7 worm cellular contexts compared by ENCODE assay signal in genomic region chrIII:9393114-9393780, ce11.
TF ChIP-seq lines count a peak whose summit lies in the region.

Gene gpr-2, minus strand, starts transcription at chrIII:9393164.
Gene rgr-1, plus strand, starts transcription at chrIII:9393730.

TF ChIP-seq in whole organism, L1 larva, 84 proteins besides CTCF, POLR2A, EP300 and RAD21 (continues in another document):
- TF ChIP-seq egl-13 (tag; optimal IDR thresholded peaks at IDR 0.05; lab: Kevin White, UChicago) = no peak
- no peak for TF ChIP-seq pqm-1 (tag; optimal IDR thresholded peaks at IDR 0.05; lab: Kevin White, UChicago)
- peak; percentile 29 for TF ChIP-seq mep-1 (tag; optimal IDR thresholded peaks at IDR 0.05; lab: Kevin White, UChicago)
- no peak for TF ChIP-seq elt-2 (tag; optimal IDR thresholded peaks at IDR 0.05; lab: Kevin White, UChicago)
- TF ChIP-seq ets-5 (GFP tag; IDR thresholded peaks at IDR 0.05; lab: Robert Waterston, UW) = no peak
- TF ChIP-seq efl-1 (optimal IDR thresholded peaks at IDR 0.05; lab: Kevin White, UChicago) = peak; percentile 59 to 88
- peak; percentile 88 to 99 for TF ChIP-seq efl-1 (GFP tag; optimal IDR thresholded peaks at IDR 0.05 in 1 of 2; lab: Kevin White, UChicago)
- no peak for TF ChIP-seq snpc-4 (tag; optimal IDR thresholded peaks at IDR 0.05; lab: Kevin White, UChicago)
- no peak for TF ChIP-seq pax-3 (tag; optimal IDR thresholded peaks at IDR 0.05; lab: Kevin White, UChicago)
- TF ChIP-seq C04F5.9 (tag; optimal IDR thresholded peaks at IDR 0.05; lab: Kevin White, UChicago) = peak; percentile 23
- TF ChIP-seq ceh-90 (tag; optimal IDR thresholded peaks at IDR 0.05; lab: Kevin White, UChicago) = no peak
- TF ChIP-seq fkh-10 (GFP tag; optimal IDR thresholded peaks at IDR 0.05; lab: Kevin White, UChicago) = no peak
- no peak for TF ChIP-seq Y116A8C.19 (tag; optimal IDR thresholded peaks at IDR 0.05; lab: Kevin White, UChicago; ENCODE audit: borderline replicate concordance)

TF ChIP-seq in whole organism, L2 larva, 48 proteins besides CTCF, POLR2A, EP300 and RAD21:
- TF ChIP-seq lin-13 (GFP tag; optimal IDR thresholded peaks at IDR 0.05; lab: Kevin White, UChicago) (peak; percentile 11), lin-11 (tag; optimal IDR thresholded peaks at IDR 0.05; lab: Kevin White, UChicago) (peak; percentile 12), nhr-129 (tag; optimal IDR thresholded peaks at IDR 0.05; lab: Kevin White, UChicago) (peak; percentile 32), dmd-4 (tag; optimal IDR thresholded peaks at IDR 0.05; lab: Kevin White, UChicago) (no peak), unc-55 (GFP tag; optimal IDR thresholded peaks at IDR 0.05; lab: Kevin White, UChicago) (peak; percentile 52), nhr-237 (tag; optimal IDR thresholded peaks at IDR 0.05; lab: Kevin White, UChicago) (no peak), lsy-2 (tag; optimal IDR thresholded peaks at IDR 0.05; lab: Kevin White, UChicago) (peak in 1 of 2 experiments; percentile 33), alr-1 (tag; optimal IDR thresholded peaks at IDR 0.05; lab: Kevin White, UChicago) (no peak), ama-1 (optimal IDR thresholded peaks at IDR 0.05; lab: Kevin White, UChicago) (no peak), gmeb-1 (tag; optimal IDR thresholded peaks at IDR 0.05; lab: Kevin White, UChicago) (peak; percentile 82)
TF ChIP-seq in whole organism, L2 larva: peak in this region for 6.

TF ChIP-seq in whole organism, L3 larva, 47 proteins besides CTCF, POLR2A, EP300 and RAD21 (continues in another document):
- peak; percentile 36 for TF ChIP-seq hmg-11 (tag; optimal IDR thresholded peaks at IDR 0.05; lab: Kevin White, UChicago)
- TF ChIP-seq fkh-2 (tag; optimal IDR thresholded peaks at IDR 0.05; lab: Kevin White, UChicago) = no peak
- TF ChIP-seq pha-4 (tag; optimal IDR thresholded peaks at IDR 0.05; lab: Kevin White, UChicago) = peak; percentile 47
- no peak for TF ChIP-seq pqm-1 (tag; optimal IDR thresholded peaks at IDR 0.05; lab: Kevin White, UChicago)
- no peak for TF ChIP-seq egl-5 (tag; optimal IDR thresholded peaks at IDR 0.05; lab: Kevin White, UChicago)
- no peak for TF ChIP-seq unc-39 (tag; optimal IDR thresholded peaks at IDR 0.05; lab: Kevin White, UChicago)
- peak; percentile 46 for TF ChIP-seq lin-15B (tag; optimal IDR thresholded peaks at IDR 0.05; lab: Kevin White, UChicago)
- TF ChIP-seq ceh-82 (tag; optimal IDR thresholded peaks at IDR 0.05; lab: Kevin White, UChicago) = no peak
- peak; percentile 29 for TF ChIP-seq skn-1 (tag; optimal IDR thresholded peaks at IDR 0.05; lab: Kevin White, UChicago)
- no peak for TF ChIP-seq ztf-11 (tag; optimal IDR thresholded peaks at IDR 0.05; lab: Kevin White, UChicago)
- no peak for TF ChIP-seq elt-2 (tag; optimal IDR thresholded peaks at IDR 0.05; lab: Kevin White, UChicago)
- peak; percentile 38 for TF ChIP-seq nhr-23 (tag; optimal IDR thresholded peaks at IDR 0.05; lab: Kevin White, UChicago)
- no peak for TF ChIP-seq eor-1 (tag; optimal IDR thresholded peaks at IDR 0.05; lab: Kevin White, UChicago)
- peak; percentile 53 for TF ChIP-seq nfya-1 (tag; optimal IDR thresholded peaks at IDR 0.05; lab: Kevin White, UChicago; ENCODE audit: insufficient read depth)
- TF ChIP-seq nhr-77 (tag; optimal IDR thresholded peaks at IDR 0.05; lab: Kevin White, UChicago) = no peak

TF ChIP-seq in whole organism, L4 larva, 104 proteins besides CTCF, POLR2A, EP300 and RAD21:
- TF ChIP-seq rbr-2 (tag; optimal IDR thresholded peaks at IDR 0.05; lab: Kevin White, UChicago) (peak; percentile 2), nhr-111 (GFP tag; optimal IDR thresholded peaks at IDR 0.05; lab: Kevin White, UChicago) (no peak), unc-130 (GFP tag; optimal IDR thresholded peaks at IDR 0.05; lab: Kevin White, UChicago) (peak; percentile 56), hmg-1.1 (GFP tag; IDR thresholded peaks at IDR 0.05; lab: Robert Waterston, UW) (no peak), php-3 (GFP tag; IDR thresholded peaks at IDR 0.05; lab: Robert Waterston, UW) (no peak), hlh-30 (tag; optimal IDR thresholded peaks at IDR 0.05; lab: Kevin White, UChicago; ENCODE audit: insufficient read depth) (peak; percentile 43), lin-38 (GFP tag; IDR thresholded peaks at IDR 0.05; lab: Robert Waterston, UW) (peak; percentile 81), R02D3.7 (tag; optimal IDR thresholded peaks at IDR 0.05; lab: Kevin White, UChicago) (no peak), unc-39 (tag; optimal IDR thresholded peaks at IDR 0.05; lab: Kevin White, UChicago) (no peak), unc-62 (GFP tag; optimal IDR thresholded peaks at IDR 0.05 in 1 of 2; lab: Kevin White, UChicago) (peak in 1 of 2 experiments; percentile 85), unc-62 (tag; optimal IDR thresholded peaks at IDR 0.05; lab: Kevin White, UChicago) (no peak), dpl-1 (GFP tag; optimal IDR thresholded peaks at IDR 0.05; lab: Kevin White, UChicago) (peak; percentile 77), Y48G9A.11 (GFP tag; IDR thresholded peaks at IDR 0.05; lab: Robert Waterston, UW) (0 out of 2 replicates have a peak, but pooled peaks have one; percentile 27), Y105C5A.15 (GFP tag; IDR thresholded peaks at IDR 0.05; lab: Robert Waterston, UW) (no peak)

TF ChIP-seq in whole organism, late embryonic, 69 proteins besides CTCF, POLR2A, EP300 and RAD21:
- peak; percentile 31 for TF ChIP-seq nfya-1 (tag; optimal IDR thresholded peaks at IDR 0.05; lab: Kevin White, UChicago)
- TF ChIP-seq pax-1 (tag; optimal IDR thresholded peaks at IDR 0.05; lab: Kevin White, UChicago) = no peak

TF ChIP-seq in whole organism, mixed stage, embryonic, 35 proteins besides CTCF, POLR2A, EP300 and RAD21:
- no peak for TF ChIP-seq sem-2 (GFP tag; optimal IDR thresholded peaks at IDR 0.05; lab: Kevin White, UChicago)
- TF ChIP-seq blmp-1 (tag; optimal IDR thresholded peaks at IDR 0.05; lab: Kevin White, UChicago) = no peak
- no peak for TF ChIP-seq M03D4.4 (tag; optimal IDR thresholded peaks at IDR 0.05; lab: Kevin White, UChicago)
- no peak for TF ChIP-seq nhr-28 (tag; optimal IDR thresholded peaks at IDR 0.05; lab: Kevin White, UChicago)
- TF ChIP-seq mep-1 (tag; optimal IDR thresholded peaks at IDR 0.05; lab: Kevin White, UChicago) = peak; percentile 13
- TF ChIP-seq cnd-1 (tag; optimal IDR thresholded peaks at IDR 0.05; lab: Kevin White, UChicago) = no peak
- no peak for TF ChIP-seq ztf-11 (tag; optimal IDR thresholded peaks at IDR 0.05; lab: Kevin White, UChicago)
- no peak for TF ChIP-seq lin-13 (tag; optimal IDR thresholded peaks at IDR 0.05; lab: Kevin White, UChicago)
- no peak for TF ChIP-seq bed-3 (GFP tag; optimal IDR thresholded peaks at IDR 0.05; lab: Kevin White, UChicago)
- TF ChIP-seq nhr-237 (tag; optimal IDR thresholded peaks at IDR 0.05; lab: Kevin White, UChicago) = no peak
- TF ChIP-seq nhr-2 (tag; optimal IDR thresholded peaks at IDR 0.05; lab: Kevin White, UChicago) = no peak
- peak; percentile 20 for TF ChIP-seq lsy-2 (tag; optimal IDR thresholded peaks at IDR 0.05; lab: Kevin White, UChicago)
- no peak for TF ChIP-seq unc-62 (GFP tag; optimal IDR thresholded peaks at IDR 0.05; lab: Kevin White, UChicago)
- TF ChIP-seq unc-39 (tag; optimal IDR thresholded peaks at IDR 0.05; lab: Kevin White, UChicago) = no peak
- no peak for TF ChIP-seq unc-120 (tag; optimal IDR thresholded peaks at IDR 0.05; lab: Kevin White, UChicago; ENCODE audit: poor library complexity, severe bottlenecking)
- peak; percentile 45 for TF ChIP-seq ces-1 (GFP tag; optimal IDR thresholded peaks at IDR 0.05; lab: Kevin White, UChicago)
- TF ChIP-seq mab-5 (tag; optimal IDR thresholded peaks at IDR 0.05; lab: Kevin White, UChicago) = no peak
- TF ChIP-seq ceh-83 (GFP tag; optimal IDR thresholded peaks at IDR 0.05; lab: Kevin White, UChicago) = no peak
- TF ChIP-seq pha-4 (tag; optimal IDR thresholded peaks at IDR 0.05; lab: Kevin White, UChicago) = peak; percentile 18
- TF ChIP-seq nhr-12 (tag; optimal IDR thresholded peaks at IDR 0.05; lab: Kevin White, UChicago) = no peak
- no peak for TF ChIP-seq flh-1 (GFP tag; optimal IDR thresholded peaks at IDR 0.05; lab: Kevin White, UChicago)
- no peak for TF ChIP-seq ceh-39 (tag; optimal IDR thresholded peaks at IDR 0.05; lab: Kevin White, UChicago)
- TF ChIP-seq snpc-4 (tag; optimal IDR thresholded peaks at IDR 0.05; lab: Kevin White, UChicago) = no peak
TF ChIP-seq in whole organism, mixed stage, embryonic: peak in this region for 4.

TF ChIP-seq in whole organism, young adult, 124 proteins besides CTCF, POLR2A, EP300 and RAD21 (continues in another document):
- peak; percentile 80 for TF ChIP-seq snpc-3.4 (tag; optimal IDR thresholded peaks at IDR 0.05; lab: Kevin White, UChicago)
- peak; percentile 56; the same call in 1 of the 2 replicates for TF ChIP-seq Y79H2A.3 (GFP tag; conservative IDR thresholded peaks at IDR 0.05; lab: Robert Waterston, UW)
- TF ChIP-seq him-1 (tag; optimal IDR thresholded peaks at IDR 0.05; lab: Kevin White, UChicago) = peak; percentile 32
- TF ChIP-seq madf-8 (GFP tag; conservative IDR thresholded peaks at IDR 0.05; lab: Robert Waterston, UW) = peak; percentile 96
- TF ChIP-seq mcd-1 (GFP tag; IDR thresholded peaks at IDR 0.05; lab: Robert Waterston, UW) = peak; percentile 80
- peak; percentile 79 for TF ChIP-seq lsl-1 (GFP tag; optimal IDR thresholded peaks at IDR 0.05; lab: Kevin White, UChicago)
- TF ChIP-seq hlh-26 (GFP tag; conservative IDR thresholded peaks at IDR 0.05; lab: Robert Waterston, UW) = no peak
- peak; percentile 95 for TF ChIP-seq ceh-91 (GFP tag; IDR thresholded peaks at IDR 0.05; lab: Robert Waterston, UW)
- peak; percentile 60 for TF ChIP-seq hmg-1.2 (GFP tag; IDR thresholded peaks at IDR 0.05; lab: Robert Waterston, UW)
- TF ChIP-seq Y95B8A.8 (GFP tag; IDR thresholded peaks at IDR 0.05; lab: Robert Waterston, UW) = peak; percentile 86
- TF ChIP-seq snpc-4 (GFP tag; optimal IDR thresholded peaks at IDR 0.05; lab: Kevin White, UChicago) = no peak
- peak in 3 of 4 experiments; percentile 13 to 64 (median 40) for TF ChIP-seq snpc-4 (tag; optimal IDR thresholded peaks at IDR 0.05; lab: Kevin White, UChicago)
- TF ChIP-seq B0336.3 (GFP tag; IDR thresholded peaks at IDR 0.05; lab: Robert Waterston, UW) = peak; percentile 56; the same call in 1 of the 2 replicates
- TF ChIP-seq nfya-1 (tag; optimal IDR thresholded peaks at IDR 0.05; lab: Kevin White, UChicago; ENCODE audit: borderline replicate concordance, insufficient read depth) = no peak
- no peak for TF ChIP-seq repo-1 (tag; optimal IDR thresholded peaks at IDR 0.05; lab: Kevin White, UChicago)
- no peak for TF ChIP-seq B0261.1 (tag; optimal IDR thresholded peaks at IDR 0.05; lab: Kevin White, UChicago)
- TF ChIP-seq madf-3 (GFP tag; IDR thresholded peaks at IDR 0.05; lab: Robert Waterston, UW) = peak; percentile 85
- TF ChIP-seq F10E7.11 (tag; optimal IDR thresholded peaks at IDR 0.05; lab: Kevin White, UChicago) = no peak
- peak in 2 of 3 experiments; percentile 44 to 63 for TF ChIP-seq lin-35 (GFP tag; optimal IDR thresholded peaks at IDR 0.05; lab: Kevin White, UChicago)
- no peak for TF ChIP-seq sea-2 (GFP tag; IDR thresholded peaks at IDR 0.05; lab: Robert Waterston, UW)
- peak; percentile 54; the same call in 1 of the 2 replicates for TF ChIP-seq attf-6 (GFP tag; IDR thresholded peaks at IDR 0.05; lab: Robert Waterston, UW)
- peak; percentile 90 for TF ChIP-seq hsf-1 (GFP tag; IDR thresholded peaks at IDR 0.05; lab: Robert Waterston, UW)
- peak; percentile 83 for TF ChIP-seq lin-54 (GFP tag; optimal IDR thresholded peaks at IDR 0.05; lab: Kevin White, UChicago)
